Worm (Caenorhabditis elegans): ENCODE measurements around the gene C25E10.17.

The C25E10.17 gene

DNA sequence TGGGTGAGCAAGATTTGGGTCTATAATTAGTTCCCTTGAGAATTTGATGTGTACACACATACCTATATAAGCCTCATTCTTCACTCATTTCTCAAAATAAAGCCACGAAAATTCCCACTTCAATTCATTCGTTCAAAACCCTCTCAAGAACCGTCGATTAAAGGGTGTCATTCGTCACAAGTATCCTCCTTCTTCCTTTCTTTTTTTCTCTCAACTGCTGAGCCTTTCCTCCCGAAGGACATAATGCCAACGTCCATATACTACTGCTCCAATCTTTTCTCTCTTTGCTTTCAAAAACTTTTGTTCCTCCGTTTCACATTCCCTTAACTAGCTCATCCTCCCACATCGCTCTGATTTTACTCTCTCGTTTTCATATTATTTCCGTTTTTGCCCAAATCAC lies 44.8 kb upstream of the C25E10.17 start, which contains the start of gene T27E4.1:
Gene T27E4.1 (plus strand): TSS at position 137 of the 400 bp plus-strand sequence.
- TF ChIP-seq sem-4 (tag; optimal IDR thresholded peaks at IDR 0.05) (no peak), ama-1 (optimal IDR thresholded peaks at IDR 0.05) (no peak), nhr-12 (tag; optimal IDR thresholded peaks at IDR 0.05) (no peak), egl-27 (tag; optimal IDR thresholded peaks at IDR 0.05) (no peak), nhr-237 (tag; optimal IDR thresholded peaks at IDR 0.05) (no peak), gmeb-1 (tag; optimal IDR thresholded peaks at IDR 0.05) (no peak), lin-13 (GFP tag; optimal IDR thresholded peaks at IDR 0.05) (no peak), unc-39 (tag; optimal IDR thresholded peaks at IDR 0.05) (no peak), ceh-82 (tag; optimal IDR thresholded peaks at IDR 0.05) (no peak), nhr-23 (tag; optimal IDR thresholded peaks at IDR 0.05) (no peak), peb-1 (tag; optimal IDR thresholded peaks at IDR 0.05) (no peak), sma-3 (GFP tag; optimal IDR thresholded peaks at IDR 0.05) (no peak), lin-39 (tag; optimal IDR thresholded peaks at IDR 0.05) (no peak), Y55F3AM.14 (GFP tag; optimal IDR thresholded peaks at IDR 0.05) (no peak), aly-2 (tag; optimal IDR thresholded peaks at IDR 0.05) (no peak), lsy-2 (tag; optimal IDR thresholded peaks at IDR 0.05) (peak in 1 of 2 experiments; percentile 4), ceh-16 (tag; optimal IDR thresholded peaks at IDR 0.05) (no peak), alr-1 (tag; optimal IDR thresholded peaks at IDR 0.05) (no peak), sma-9 (GFP tag; optimal IDR thresholded peaks at IDR 0.05) (peak; percentile 28), sma-9 (tag; optimal IDR thresholded peaks at IDR 0.05) (no peak), ztf-1 (GFP tag; conservative IDR thresholded peaks at IDR 0.05) (no peak), nhr-11 (tag; optimal IDR thresholded peaks at IDR 0.05) (no peak), ZK546.5 (tag; optimal IDR thresholded peaks at IDR 0.05) (no peak), mdl-1 (tag; optimal IDR thresholded peaks at IDR 0.05) (no peak), nhr-77 (tag; optimal IDR thresholded peaks at IDR 0.05) (no peak), blmp-1 (tag; optimal IDR thresholded peaks at IDR 0.05; ENCODE audit: insufficient read depth) (no peak), skn-1 (tag; optimal IDR thresholded peaks at IDR 0.05) (no peak), zag-1 (tag; optimal IDR thresholded peaks at IDR 0.05) (peak; percentile 53), mbf-1 (tag; optimal IDR thresholded peaks at IDR 0.05) (no peak), nhr-6 (tag; optimal IDR thresholded peaks at IDR 0.05) (no peak), mab-5 (tag; optimal IDR thresholded peaks at IDR 0.05) (no peak), ztf-4 (tag; optimal IDR thresholded peaks at IDR 0.05) (no peak), unc-62 (GFP tag; optimal IDR thresholded peaks at IDR 0.05) (no peak), fos-1 (tag; optimal IDR thresholded peaks at IDR 0.05) (no peak), dmd-4 (tag; optimal IDR thresholded peaks at IDR 0.05) (no peak), elt-1 (tag; optimal IDR thresholded peaks at IDR 0.05) (no peak), lin-11 (tag; optimal IDR thresholded peaks at IDR 0.05) (no peak), unc-55 (GFP tag; optimal IDR thresholded peaks at IDR 0.05) (peak; percentile 53), nhr-21 (tag; optimal IDR thresholded peaks at IDR 0.05) (no peak), F13H6.1 (tag; optimal IDR thresholded peaks at IDR 0.05) (no peak), ztf-11 (tag; optimal IDR thresholded peaks at IDR 0.05) (no peak), snpc-4 (tag; optimal IDR thresholded peaks at IDR 0.05) (no peak), elt-3 (tag; optimal IDR thresholded peaks at IDR 0.05) (no peak), nhr-10 (tag; optimal IDR thresholded peaks at IDR 0.05) (no peak), R02D3.7 (tag; optimal IDR thresholded peaks at IDR 0.05) (no peak), nhr-25 (tag; optimal IDR thresholded peaks at IDR 0.05) (no peak), C34F6.9 (tag; optimal IDR thresholded peaks at IDR 0.05) (peak; percentile 40), nhr-129 (tag; optimal IDR thresholded peaks at IDR 0.05) (peak; percentile 24), crh-2 (tag; optimal IDR thresholded peaks at IDR 0.05) (no peak)

Measured in whole organism, L2 larva.